Worm (Caenorhabditis elegans) whole organism, L3 larva: ENCODE results near the gene ddb-1.
"Not testable (repeated sequence)": the region's sequence is repeated elsewhere in the genome, so short reads cannot be mapped to it uniquely, and the experiment has no call there.

Experiments used
- R02D3.7 ChIP-seq: fragments of 150-350 bp; optimal IDR thresholded peaks from 2 replicates; lab custom pipeline; 2014; ENCODE audit warnings: missing biosample characterization, missing genetic modification characterization
- aly-2 ChIP-seq: fragments of 150-350 bp; optimal IDR thresholded peaks from 2 replicates; lab custom pipeline; 2014; ENCODE audit warnings: missing biosample characterization, missing genetic modification characterization
- ama-1 ChIP-seq: fragments of 150-350 bp; optimal IDR thresholded peaks from 2 replicates; lab custom pipeline; 2018
- ceh-16 ChIP-seq: sonication (generic microtip); optimal IDR thresholded peaks from 2 replicates; lab custom pipeline; 2017; ENCODE audit warnings: missing biosample characterization, missing genetic modification characterization
- ceh-28 ChIP-seq: fragments of 150-350 bp; optimal IDR thresholded peaks from 2 replicates; lab custom pipeline; 2014; ENCODE audit warnings: missing biosample characterization, missing genetic modification reagents, missing genetic modification characterization
- ceh-82 ChIP-seq: fragments of 150-350 bp; optimal IDR thresholded peaks from 2 replicates; lab custom pipeline; 2014; ENCODE audit warnings: missing biosample characterization, missing genetic modification characterization
- ceh-9 ChIP-seq: sonication (generic microtip); optimal IDR thresholded peaks from 2 replicates; lab custom pipeline; 2018; ENCODE audit warnings: missing biosample characterization, missing genetic modification characterization
- egl-27 ChIP-seq: sonication (generic microtip); optimal IDR thresholded peaks from 4 replicates; lab custom pipeline; 2017; ENCODE audit warnings: missing biosample characterization, missing genetic modification reagents, missing genetic modification characterization
- egl-5 ChIP-seq: fragments of 150-350 bp; optimal IDR thresholded peaks from 2 replicates; lab custom pipeline; 2017; ENCODE audit warnings: missing biosample characterization, missing genetic modification reagents, missing genetic modification characterization, inconsistent platforms
- elt-1 ChIP-seq: fragments of 150-350 bp; optimal IDR thresholded peaks from 2 replicates; lab custom pipeline; 2014; ENCODE audit warnings: missing biosample characterization, missing genetic modification characterization
- elt-2 ChIP-seq: sonication (generic microtip); optimal IDR thresholded peaks from 2 replicates; lab custom pipeline; 2016; ENCODE audit warnings: missing genetic modification reagents, mild to moderate bottlenecking, missing genetic modification characterization, missing compliant biosample characterization
- elt-3 ChIP-seq, 3 experiments: fragments of 150-350 bp in 1 of 3; sonication (generic microtip) in 2 of 3; optimal IDR thresholded peaks; 2 replicates in 2 of 3; 4 replicates in 1 of 3; lab custom pipeline; 2014 to 2017; ENCODE audit warnings: missing biosample characterization in 3 of 3, missing genetic modification characterization in 3 of 3
- eor-1 ChIP-seq, 2 experiments: fragments of 150-350 bp; optimal IDR thresholded peaks; 2 replicates each; lab custom pipeline; 2014 to 2018; ENCODE audit warnings: missing biosample characterization in 2 of 2, missing genetic modification characterization in 2 of 2
- fos-1 ChIP-seq: fragments of 150-350 bp; optimal IDR thresholded peaks from 2 replicates; lab custom pipeline; 2014; ENCODE audit warnings: missing biosample characterization, missing genetic modification characterization
- hmg-11 ChIP-seq: sonication (generic microtip); optimal IDR thresholded peaks from 2 replicates; lab custom pipeline; 2016; ENCODE audit warnings: missing genetic modification characterization, missing compliant biosample characterization
- jun-1 ChIP-seq: fragments of 150-350 bp; optimal IDR thresholded peaks from 2 replicates; lab custom pipeline; 2014; ENCODE audit warnings: missing biosample characterization, missing genetic modification reagents, missing genetic modification characterization
- lin-39 ChIP-seq: fragments of 150-350 bp; optimal IDR thresholded peaks from 2 replicates; lab custom pipeline; 2018; ENCODE audit warnings: missing biosample characterization, missing genetic modification reagents, missing genetic modification characterization
- lsy-12 ChIP-seq: sonication (generic microtip); optimal IDR thresholded peaks from 2 replicates; lab custom pipeline; 2016; ENCODE audit warnings: mild to moderate bottlenecking, missing genetic modification characterization, missing compliant biosample characterization
- mdl-1 ChIP-seq: fragments of 150-350 bp; optimal IDR thresholded peaks from 2 replicates; lab custom pipeline; 2014; ENCODE audit warnings: missing biosample characterization, missing genetic modification characterization
- mml-1 ChIP-seq: fragments of 150-350 bp; sonication (generic microtip); optimal IDR thresholded peaks from 3 replicates; lab custom pipeline; 2014; ENCODE audit warnings: missing biosample characterization, missing genetic modification characterization
- nfya-1 ChIP-seq: sonication (generic microtip); optimal IDR thresholded peaks from 2 replicates; lab custom pipeline; 2017; ENCODE audit warnings: missing genetic modification characterization, mild to moderate bottlenecking, missing compliant biosample characterization, antibody characterized with exemption, moderate library complexity; ENCODE audit not compliant: insufficient read depth
- nhr-11 ChIP-seq: fragments of 150-350 bp; optimal IDR thresholded peaks from 2 replicates; lab custom pipeline; 2014; ENCODE audit warnings: missing biosample characterization, missing genetic modification characterization
- nhr-12 ChIP-seq: fragments of 150-350 bp; optimal IDR thresholded peaks from 2 replicates; lab custom pipeline; 2014; ENCODE audit warnings: missing biosample characterization, missing genetic modification characterization
- nhr-23 ChIP-seq: fragments of 150-350 bp; optimal IDR thresholded peaks from 2 replicates; lab custom pipeline; 2014; ENCODE audit warnings: missing biosample characterization, missing genetic modification reagents, missing genetic modification characterization
- nhr-237 ChIP-seq: fragments of 150-350 bp; optimal IDR thresholded peaks from 2 replicates; lab custom pipeline; 2014; ENCODE audit warnings: missing biosample characterization, missing genetic modification characterization
- nhr-28 ChIP-seq: fragments of 150-350 bp; optimal IDR thresholded peaks from 2 replicates; lab custom pipeline; 2014; ENCODE audit warnings: missing biosample characterization, missing genetic modification characterization
- nhr-43 ChIP-seq: sonication (generic microtip); optimal IDR thresholded peaks from 2 replicates; lab custom pipeline; 2016; ENCODE audit warnings: mild to moderate bottlenecking, missing genetic modification characterization, missing compliant biosample characterization; ENCODE audit not compliant: poor library complexity, severe bottlenecking
- nhr-67 ChIP-seq: fragments of 150-350 bp; optimal IDR thresholded peaks from 2 replicates; lab custom pipeline; 2014; ENCODE audit warnings: missing biosample characterization, missing genetic modification characterization
- nhr-76 ChIP-seq: fragments of 150-350 bp; sonication (generic microtip); optimal IDR thresholded peaks from 5 replicates; lab custom pipeline; 2014; ENCODE audit warnings: missing biosample characterization, missing genetic modification characterization
- nhr-77 ChIP-seq: fragments of 150-350 bp; optimal IDR thresholded peaks from 2 replicates; lab custom pipeline; 2014; ENCODE audit warnings: missing biosample characterization, missing genetic modification characterization
- pha-4 ChIP-seq: fragments of 150-350 bp; optimal IDR thresholded peaks from 2 replicates; lab custom pipeline; 2014; ENCODE audit warnings: missing biosample characterization, missing genetic modification reagents, missing genetic modification characterization
- pqm-1 ChIP-seq: fragments of 150-350 bp; optimal IDR thresholded peaks from 2 replicates; lab custom pipeline; 2017; ENCODE audit warnings: missing biosample characterization, missing genetic modification characterization, inconsistent platforms
- sea-2 ChIP-seq: fragments of 150-350 bp; sonication (generic microtip); optimal IDR thresholded peaks from 4 replicates; lab custom pipeline; 2014; ENCODE audit warnings: missing biosample characterization, missing genetic modification reagents, missing genetic modification characterization
- skn-1 ChIP-seq: fragments of 150-350 bp; optimal IDR thresholded peaks from 2 replicates; lab custom pipeline; 2014; ENCODE audit warnings: missing biosample characterization, missing genetic modification characterization
- tbx-2 ChIP-seq: sonication (generic microtip); optimal IDR thresholded peaks from 2 replicates; lab custom pipeline; 2016; ENCODE audit warnings: mild to moderate bottlenecking, missing genetic modification characterization, missing compliant biosample characterization
- unc-62 ChIP-seq: fragments of 150-350 bp; sonication (generic microtip); optimal IDR thresholded peaks from 4 replicates; lab custom pipeline; 2014; ENCODE audit warnings: missing biosample characterization, missing genetic modification reagents, missing genetic modification characterization
- zag-1 ChIP-seq: fragments of 150-350 bp; optimal IDR thresholded peaks from 2 replicates; lab custom pipeline; 2014; ENCODE audit warnings: missing biosample characterization, missing genetic modification characterization
- ztf-11 ChIP-seq: fragments of 150-350 bp; optimal IDR thresholded peaks from 2 replicates; lab custom pipeline; 2014; ENCODE audit warnings: missing biosample characterization, missing genetic modification characterization
- ztf-4 ChIP-seq: fragments of 150-350 bp; optimal IDR thresholded peaks from 2 replicates; lab custom pipeline; 2014; ENCODE audit warnings: missing biosample characterization, missing genetic modification characterization

The ddb-1 gene

ce11 chrIV:12140959-12141358, 20.0 kb upstream of the ddb-1 start, which contains the start of gene B0001.8:
Gene B0001.8, minus strand, starts transcription at chrIV:12141059.
- no peak for TF ChIP-seq ceh-82 (tag; lab: Kevin White, UChicago)
- no peak for TF ChIP-seq eor-1 (tag; optimal IDR thresholded peaks at IDR 0.05; lab: Kevin White, UChicago)
- TF ChIP-seq egl-5 = no peak
- no peak for TF ChIP-seq R02D3.7 (tag; lab: Kevin White, UChicago)
- no peak for TF ChIP-seq nhr-23 (tag; lab: Kevin White, UChicago)
- TF ChIP-seq lsy-12 (tag; lab: Kevin White, UChicago) = no peak
- TF ChIP-seq mdl-1 = no peak
- TF ChIP-seq fos-1 (tag; lab: Kevin White, UChicago) = no peak
- TF ChIP-seq elt-2 (tag; lab: Kevin White, UChicago) = no peak
- TF ChIP-seq nfya-1 (tag; lab: Kevin White, UChicago) = no peak
- no peak for TF ChIP-seq zag-1 (tag; lab: Kevin White, UChicago)
- no peak for TF ChIP-seq unc-62 (GFP tag; lab: Kevin White, UChicago)
- TF ChIP-seq ceh-28 (tag; lab: Kevin White, UChicago) = no peak

ce11 chrIV:12138093-12138492, 17.1 kb upstream of the ddb-1 start, which contains the start of gene B0001.4:
Gene B0001.4, minus strand, starts transcription at chrIV:12138193.
- TF ChIP-seq nfya-1 (tag; lab: Kevin White, UChicago); nhr-76 (tag; lab: Kevin White, UChicago); egl-5: not testable (repeated sequence)

- TF ChIP-seq lsy-12 (tag; lab: Kevin White, UChicago) (no peak), ama-1 (lab: Kevin White, UChicago) (no peak), ztf-4 (tag; lab: Kevin White, UChicago) (no peak)
These were observed 14.0 kb upstream of the ddb-1 start for ce11 chrIV:12134991-12135390.

ce11 chrIV:12133776-12134175, 12.8 kb upstream of the ddb-1 start:
- TF ChIP-seq ama-1 (lab: Kevin White, UChicago) (no peak), ztf-11 (tag; lab: Kevin White, UChicago) (no peak), skn-1 (tag; lab: Kevin White, UChicago) (no peak), elt-1 (tag; lab: Kevin White, UChicago) (no peak), egl-27 (no peak), elt-3 (tag; optimal IDR thresholded peaks at IDR 0.05; lab: Kevin White, UChicago) (no peak), aly-2 (tag; lab: Kevin White, UChicago) (no peak), pha-4 (tag; lab: Kevin White, UChicago) (no peak), mdl-1 (no peak), nhr-28 (tag; lab: Kevin White, UChicago) (no peak), tbx-2 (tag; lab: Kevin White, UChicago) (no peak), sea-2 (GFP tag; lab: Kevin White, UChicago) (no peak), nhr-12 (no peak), hmg-11 (tag; lab: Kevin White, UChicago) (no peak), pqm-1 (tag; lab: Kevin White, UChicago) (no peak), lin-39 (tag; lab: Kevin White, UChicago) (no peak), nhr-77 (tag; lab: Kevin White, UChicago) (no peak)

ce11 chrIV:12131308-12132072, 10.5 kb upstream of the ddb-1 start:
- TF ChIP-seq nhr-67 (tag; lab: Kevin White, UChicago) (no peak), elt-2 (tag; lab: Kevin White, UChicago) (no peak), nhr-11 (tag; lab: Kevin White, UChicago) (no peak), ztf-11 (tag; lab: Kevin White, UChicago) (no peak), nhr-28 (tag; lab: Kevin White, UChicago) (no peak), unc-62 (GFP tag; lab: Kevin White, UChicago) (no peak), mml-1 (tag; lab: Kevin White, UChicago) (no peak), ceh-16 (tag; lab: Kevin White, UChicago) (no peak), nhr-43 (tag; lab: Kevin White, UChicago) (no peak), nhr-237 (tag; lab: Kevin White, UChicago) (no peak), R02D3.7 (tag; lab: Kevin White, UChicago) (no peak), zag-1 (tag; lab: Kevin White, UChicago) (no peak), hmg-11 (tag; lab: Kevin White, UChicago) (no peak), jun-1 (tag; lab: Kevin White, UChicago) (no peak), ceh-9 (tag; lab: Kevin White, UChicago) (no peak), lsy-12 (tag; lab: Kevin White, UChicago) (no peak), mdl-1 (no peak), eor-1 (tag; optimal IDR thresholded peaks at IDR 0.05; lab: Kevin White, UChicago) (no peak), nhr-12 (no peak)
